Worm (Caenorhabditis elegans) whole organism, early embryonic: ENCODE data around the gene T07C4.12.

Experiments
- ama-1 ChIP-seq: fragments of 150-350 bp; optimal IDR thresholded peaks from 2 replicates; lab custom pipeline; 2014
- ets-7 ChIP-seq: sonication (generic microtip); optimal IDR thresholded peaks from 2 replicates; lab custom pipeline; 2016; ENCODE audit warnings: missing genotype, missing genetic modification characterization, missing compliant biosample characterization
- sea-1 ChIP-seq: fragments of 200-800 bp; sonication (Bioruptor generic); conservative IDR thresholded peaks from 2 replicates; pipeline ENCODE4 v1.3.6; 2022; ENCODE audit warnings: missing genetic modification characterization, missing compliant biosample characterization

ce11 chrIII:10290541-10290940, 41.9 kb downstream of the T07C4.12 start:
- TF ChIP-seq ama-1 (lab: Kevin White, UChicago) (no peak), sea-1 (GFP tag; lab: Robert Waterston, UW) (no peak), ets-7 (tag; lab: Kevin White, UChicago) (no peak)
